Worm (Caenorhabditis elegans) whole organism, L1 larva: ENCODE results near the gene F35D2.6.

Experiments used
- C16A3.4 ChIP-seq: fragments of 150-350 bp; optimal IDR thresholded peaks from 2 replicates; lab custom pipeline; 2014; ENCODE audit warnings: missing biosample characterization, missing genetic modification characterization
- C34B4.2 ChIP-seq: sonication (generic microtip); optimal IDR thresholded peaks from 2 replicates; lab custom pipeline; 2017; ENCODE audit warnings: mild to moderate bottlenecking, missing genetic modification characterization, missing compliant biosample characterization
- Y116A8C.19 ChIP-seq: sonication (generic microtip); optimal IDR thresholded peaks from 2 replicates; lab custom pipeline; 2016; ENCODE audit warnings: missing compliant biosample characterization, missing genetic modification characterization, borderline replicate concordance
- ama-1 ChIP-seq: fragments of 150-350 bp; optimal IDR thresholded peaks from 2 replicates; lab custom pipeline; 2014
- blmp-1 ChIP-seq: fragments of 150-350 bp; optimal IDR thresholded peaks from 2 replicates; lab custom pipeline; 2014; ENCODE audit warnings: missing biosample characterization, missing genetic modification characterization
- ceh-63 ChIP-seq: fragments of 200-800 bp; sonication (Bioruptor generic); optimal IDR thresholded peaks from 2 replicates; lab custom pipeline; 2018; ENCODE audit warnings: mild to moderate bottlenecking, missing genetic modification characterization, missing compliant biosample characterization
- ceh-8 ChIP-seq: fragments of 200-800 bp; sonication (Bioruptor generic); optimal IDR thresholded peaks from 2 replicates; lab custom pipeline; 2018; ENCODE audit warnings: mild to moderate bottlenecking, missing genetic modification characterization, moderate library complexity, missing compliant biosample characterization
- ceh-88 ChIP-seq: fragments of 200-800 bp; sonication (Bioruptor generic); IDR thresholded peaks from 2 replicates; pipeline ENCODE4 v1.3.6; 2022; ENCODE audit warnings: missing genetic modification characterization, missing compliant biosample characterization
- ceh-90 ChIP-seq: sonication (generic microtip); optimal IDR thresholded peaks from 2 replicates; lab custom pipeline; 2016; ENCODE audit warnings: missing genetic modification characterization, missing compliant biosample characterization
- dsc-1 ChIP-seq: sonication (generic microtip); optimal IDR thresholded peaks from 2 replicates; lab custom pipeline; 2016; ENCODE audit warnings: mild to moderate bottlenecking, missing genetic modification characterization, missing compliant biosample characterization
- efl-1 ChIP-seq, 4 experiments: fragments of 150-350 bp; optimal IDR thresholded peaks in 3 of 4; peaks in 1 of 4; 1 replicate in 1 of 4; 2 replicates in 3 of 4; lab custom pipeline; 2014; ENCODE audit warnings: missing biosample characterization in 2 of 4, missing genetic modification characterization in 2 of 4, missing genetic modification reagents in 2 of 4
- egl-13 ChIP-seq: sonication (generic microtip); optimal IDR thresholded peaks from 2 replicates; lab custom pipeline; 2016; ENCODE audit warnings: missing genotype, missing genetic modification reagents, missing genetic modification characterization, missing compliant biosample characterization
- elt-2 ChIP-seq: sonication (generic microtip); optimal IDR thresholded peaks from 2 replicates; lab custom pipeline; 2016; ENCODE audit warnings: missing genetic modification characterization, mild to moderate bottlenecking, inconsistent platforms, missing compliant biosample characterization, missing genetic modification reagents
- elt-3 ChIP-seq, 6 experiments: fragments of 150-350 bp in 1 of 6; sonication (generic microtip); optimal IDR thresholded peaks; 2 replicates each; lab custom pipeline; 2017 to 2018; ENCODE audit warnings: missing biosample characterization in 6 of 6, missing genetic modification characterization in 6 of 6, inconsistent platforms in 1 of 6
- fkh-10 ChIP-seq: sonication (generic microtip); optimal IDR thresholded peaks from 2 replicates; lab custom pipeline; 2017; ENCODE audit warnings: missing biosample characterization, missing genetic modification reagents, missing genetic modification characterization
- fkh-8 ChIP-seq: sonication (generic microtip); optimal IDR thresholded peaks from 2 replicates; lab custom pipeline; 2016; ENCODE audit warnings: mild to moderate bottlenecking, missing genetic modification characterization, missing compliant biosample characterization
- fos-1 ChIP-seq: fragments of 150-350 bp; optimal IDR thresholded peaks from 2 replicates; lab custom pipeline; 2014; ENCODE audit warnings: missing biosample characterization, missing genetic modification characterization
- hlh-4 ChIP-seq: sonication (generic microtip); optimal IDR thresholded peaks from 2 replicates; lab custom pipeline; 2016; ENCODE audit warnings: mild to moderate bottlenecking, missing genetic modification characterization, missing compliant biosample characterization
- hpl-2 ChIP-seq: fragments of 150-350 bp; optimal IDR thresholded peaks from 2 replicates; lab custom pipeline; 2014; ENCODE audit warnings: missing biosample characterization, missing genetic modification reagents, missing genetic modification characterization
- irx-1 ChIP-seq: sonication (generic microtip); optimal IDR thresholded peaks from 2 replicates; lab custom pipeline; 2016; ENCODE audit warnings: missing genetic modification characterization, missing compliant biosample characterization
- lin-35 ChIP-seq, 2 experiments: fragments of 150-350 bp; optimal IDR thresholded peaks; 2 replicates each; lab custom pipeline; 2014; ENCODE audit warnings: missing biosample characterization in 2 of 2, missing genetic modification characterization in 2 of 2, missing genetic modification reagents in 2 of 2
- lin-39 ChIP-seq: fragments of 150-350 bp; optimal IDR thresholded peaks from 2 replicates; lab custom pipeline; 2014; ENCODE audit warnings: missing biosample characterization, missing genetic modification reagents, missing genetic modification characterization
- lsy-2 ChIP-seq, 2 experiments: fragments of 150-350 bp; optimal IDR thresholded peaks; 2 replicates each; lab custom pipeline; 2014; ENCODE audit warnings: missing biosample characterization in 2 of 2, missing genetic modification characterization in 2 of 2
- mab-9 ChIP-seq: fragments of 200-800 bp; sonication (Bioruptor generic); IDR thresholded peaks from 2 replicates; pipeline ENCODE4 v1.3.6; 2022; ENCODE audit warnings: missing genetic modification reagents, missing genetic modification characterization, missing compliant biosample characterization
- mdl-1 ChIP-seq, 2 experiments: fragments of 150-350 bp; optimal IDR thresholded peaks; 2 replicates each; lab custom pipeline; 2014 to 2017; ENCODE audit warnings: missing biosample characterization in 2 of 2, missing genetic modification characterization in 2 of 2, inconsistent platforms in 1 of 2
- mep-1 ChIP-seq: fragments of 150-350 bp; optimal IDR thresholded peaks from 2 replicates; lab custom pipeline; 2014; ENCODE audit warnings: missing biosample characterization, missing genetic modification characterization
- nhr-11 ChIP-seq: fragments of 150-350 bp; optimal IDR thresholded peaks from 2 replicates; lab custom pipeline; 2014; ENCODE audit warnings: missing biosample characterization, missing genetic modification characterization
- nhr-19 ChIP-seq: fragments of 200-800 bp; sonication (Bioruptor generic); conservative IDR thresholded peaks from 2 replicates; pipeline ENCODE4 v1.3.6; 2022; ENCODE audit warnings: missing genetic modification characterization, missing compliant biosample characterization
- nhr-20 ChIP-seq: sonication (generic microtip); optimal IDR thresholded peaks from 2 replicates; lab custom pipeline; 2016; ENCODE audit warnings: mild to moderate bottlenecking, missing genetic modification characterization, missing compliant biosample characterization
- nhr-237 ChIP-seq: fragments of 150-350 bp; optimal IDR thresholded peaks from 2 replicates; lab custom pipeline; 2014; ENCODE audit warnings: missing biosample characterization, missing genetic modification characterization
- nhr-28 ChIP-seq: fragments of 150-350 bp; optimal IDR thresholded peaks from 2 replicates; lab custom pipeline; 2014; ENCODE audit warnings: missing biosample characterization, missing genetic modification characterization
- nhr-71 ChIP-seq: sonication (generic microtip); optimal IDR thresholded peaks from 2 replicates; lab custom pipeline; 2016; ENCODE audit warnings: mild to moderate bottlenecking, missing genetic modification characterization, moderate library complexity, missing compliant biosample characterization
- nhr-76 ChIP-seq: sonication (generic microtip); optimal IDR thresholded peaks from 2 replicates; lab custom pipeline; 2017; ENCODE audit warnings: missing biosample characterization, missing genetic modification characterization
- nhr-77 ChIP-seq: fragments of 150-350 bp; optimal IDR thresholded peaks from 2 replicates; lab custom pipeline; 2014; ENCODE audit warnings: missing biosample characterization, missing genetic modification characterization
- nhr-84 ChIP-seq: sonication (generic microtip); optimal IDR thresholded peaks from 2 replicates; lab custom pipeline; 2017; ENCODE audit warnings: missing biosample characterization, missing genetic modification characterization
- nhr-90 ChIP-seq: sonication (generic microtip); optimal IDR thresholded peaks from 2 replicates; lab custom pipeline; 2016; ENCODE audit warnings: mild to moderate bottlenecking, missing genetic modification characterization, missing compliant biosample characterization; ENCODE audit not compliant: poor library complexity
- pqm-1 ChIP-seq: sonication (generic microtip); optimal IDR thresholded peaks from 3 replicates; lab custom pipeline; 2017; ENCODE audit warnings: missing biosample characterization, missing genetic modification characterization
- rnt-1 ChIP-seq: sonication (generic microtip); optimal IDR thresholded peaks from 2 replicates; lab custom pipeline; 2016; ENCODE audit warnings: mild to moderate bottlenecking, missing genetic modification characterization, moderate library complexity, missing compliant biosample characterization
- skn-1 ChIP-seq: fragments of 150-350 bp; optimal IDR thresholded peaks from 2 replicates; lab custom pipeline; 2014; ENCODE audit warnings: missing biosample characterization, missing genetic modification characterization
- snpc-4 ChIP-seq: fragments of 150-350 bp; optimal IDR thresholded peaks from 2 replicates; lab custom pipeline; 2014; ENCODE audit warnings: missing biosample characterization, missing genetic modification characterization
- sptf-1 ChIP-seq: fragments of 150-350 bp; optimal IDR thresholded peaks from 2 replicates; lab custom pipeline; 2014; ENCODE audit warnings: missing biosample characterization, missing genetic modification characterization
- swsn-7 ChIP-seq: sonication (generic microtip); optimal IDR thresholded peaks from 2 replicates; lab custom pipeline; 2016; ENCODE audit warnings: missing genetic modification characterization, missing compliant biosample characterization
- tbx-2 ChIP-seq: sonication (generic microtip); optimal IDR thresholded peaks from 2 replicates; lab custom pipeline; 2016; ENCODE audit warnings: missing genetic modification characterization, missing compliant biosample characterization
- tlp-1 ChIP-seq: fragments of 150-350 bp; optimal IDR thresholded peaks from 2 replicates; lab custom pipeline; 2014; ENCODE audit warnings: missing biosample characterization, missing genetic modification characterization
- unc-30 ChIP-seq: sonication (generic microtip); optimal IDR thresholded peaks from 2 replicates; lab custom pipeline; 2017; ENCODE audit warnings: missing biosample characterization, missing genetic modification characterization
- unc-62 ChIP-seq: fragments of 150-350 bp; optimal IDR thresholded peaks from 2 replicates; lab custom pipeline; 2014; ENCODE audit warnings: missing biosample characterization, missing genetic modification reagents, missing genetic modification characterization
- unc-86 ChIP-seq: sonication (generic microtip); optimal IDR thresholded peaks from 2 replicates; lab custom pipeline; 2016; ENCODE audit warnings: missing genetic modification characterization, missing compliant biosample characterization
- vab-15 ChIP-seq: sonication (generic microtip); optimal IDR thresholded peaks from 2 replicates; lab custom pipeline; 2017; ENCODE audit warnings: missing genotype, mild to moderate bottlenecking, missing genetic modification characterization, missing compliant biosample characterization
- xbp-1 ChIP-seq: sonication (generic microtip); optimal IDR thresholded peaks from 2 replicates; lab custom pipeline; 2016; ENCODE audit warnings: missing genetic modification characterization, missing compliant biosample characterization
- zag-1 ChIP-seq: fragments of 150-350 bp; optimal IDR thresholded peaks from 2 replicates; lab custom pipeline; 2014; ENCODE audit warnings: missing biosample characterization, missing genetic modification characterization
- zip-4 ChIP-seq: fragments of 200-800 bp; sonication (Bioruptor generic); optimal IDR thresholded peaks from 2 replicates; lab custom pipeline; 2018; ENCODE audit warnings: mild to moderate bottlenecking, missing genetic modification characterization, moderate library complexity, missing compliant biosample characterization
- ztf-11 ChIP-seq, 2 experiments: sonication (generic microtip); optimal IDR thresholded peaks; 2 replicates each; lab custom pipeline; 2016 to 2017; ENCODE audit warnings: missing genetic modification characterization in 2 of 2, missing biosample characterization in 1 of 2, missing compliant biosample characterization in 1 of 2
- ztf-4 ChIP-seq: fragments of 150-350 bp; optimal IDR thresholded peaks from 2 replicates; lab custom pipeline; 2014; ENCODE audit warnings: missing biosample characterization, missing genetic modification characterization

The F35D2.6 gene

ce11 chrII:7529078-7529683, 48.3 kb upstream of the F35D2.6 start, which contains the start of gene ZK1290.5 (continued):
- TF ChIP-seq nhr-19 (GFP tag; lab: Robert Waterston, UW) (peak; percentile 92), hlh-4 (tag; lab: Kevin White, UChicago) (no peak), blmp-1 (peak; percentile 84), rnt-1 (tag; lab: Kevin White, UChicago) (peak; percentile 75), hpl-2 (GFP tag; lab: Kevin White, UChicago) (peak; percentile 81), irx-1 (tag; lab: Kevin White, UChicago) (peak; percentile 80), sptf-1 (tag; lab: Kevin White, UChicago) (no peak), elt-3 (tag; optimal IDR thresholded peaks at IDR 0.05; lab: Kevin White, UChicago) (peak in 4 of 6 experiments; percentile 9 to 89 (median 72)), tlp-1 (tag; lab: Kevin White, UChicago) (no peak), ceh-63 (GFP tag; lab: Kevin White, UChicago) (no peak), unc-62 (GFP tag; lab: Kevin White, UChicago) (no peak), swsn-7 (tag; lab: Kevin White, UChicago) (peak; percentile 85), efl-1 (optimal IDR thresholded peaks at IDR 0.05; lab: Kevin White, UChicago) (peak; percentile 71 to 76), efl-1 (GFP tag; optimal IDR thresholded peaks at IDR 0.05 in 1 of 2; lab: Kevin White, UChicago) (peak; percentile 46 to 94), skn-1 (tag; lab: Kevin White, UChicago) (peak; percentile 83), lin-39 (tag; lab: Kevin White, UChicago) (peak; percentile 60), nhr-11 (tag; lab: Kevin White, UChicago) (peak; percentile 39), ceh-8 (GFP tag; lab: Kevin White, UChicago) (peak; percentile 7), ama-1 (lab: Kevin White, UChicago) (no peak), lin-35 (GFP tag; optimal IDR thresholded peaks at IDR 0.05; lab: Kevin White, UChicago) (peak; percentile 62 to 79), tbx-2 (peak; percentile 92), ceh-90 (tag; lab: Kevin White, UChicago) (no peak), fos-1 (peak; percentile 23), C34B4.2 (tag; lab: Kevin White, UChicago) (no peak), ztf-11 (tag; optimal IDR thresholded peaks at IDR 0.05; lab: Kevin White, UChicago) (no peak), mep-1 (tag; lab: Kevin White, UChicago) (peak; percentile 87), egl-13 (tag; lab: Kevin White, UChicago) (no peak), elt-2 (tag; lab: Kevin White, UChicago) (peak; percentile 89), xbp-1 (tag; lab: Kevin White, UChicago) (peak; percentile 76), mdl-1 (tag; optimal IDR thresholded peaks at IDR 0.05; lab: Kevin White, UChicago) (peak in 1 of 2 experiments; percentile 95), snpc-4 (peak; percentile 33), ceh-88 (GFP tag; lab: Robert Waterston, UW) (peak; percentile 53), unc-30 (no peak), ztf-4 (tag; lab: Kevin White, UChicago) (peak; percentile 77), dsc-1 (tag; lab: Kevin White, UChicago) (peak; percentile 75), fkh-10 (GFP tag; lab: Kevin White, UChicago) (peak; percentile 9), nhr-76 (tag; lab: Kevin White, UChicago) (no peak), C16A3.4 (tag; lab: Kevin White, UChicago) (peak; percentile 61), pqm-1 (tag; lab: Kevin White, UChicago) (no peak), nhr-28 (no peak), nhr-20 (tag; lab: Kevin White, UChicago) (peak; percentile 97), unc-86 (tag; lab: Kevin White, UChicago) (no peak), zag-1 (no peak), Y116A8C.19 (no peak), nhr-90 (peak; percentile 89), nhr-71 (peak; percentile 98), fkh-8 (tag; lab: Kevin White, UChicago) (peak; percentile 87), nhr-77 (tag; lab: Kevin White, UChicago) (peak; percentile 91), lsy-2 (tag; optimal IDR thresholded peaks at IDR 0.05; lab: Kevin White, UChicago) (peak; percentile 80 to 83), nhr-237 (tag; lab: Kevin White, UChicago) (peak; percentile 30), nhr-84 (tag; lab: Kevin White, UChicago) (no peak), zip-4 (GFP tag; lab: Kevin White, UChicago) (peak; percentile 16), vab-15 (no peak), mab-9 (peak; percentile 15; the same call in 1 of the 2 replicates)
